Fruit fly (Drosophila melanogaster): ENCODE results near the gene Eig71Eh.
A peak's percentile ranks its signal among the peaks of the same experiment; 100 is the strongest.

The Eig71Eh gene

DNA sequence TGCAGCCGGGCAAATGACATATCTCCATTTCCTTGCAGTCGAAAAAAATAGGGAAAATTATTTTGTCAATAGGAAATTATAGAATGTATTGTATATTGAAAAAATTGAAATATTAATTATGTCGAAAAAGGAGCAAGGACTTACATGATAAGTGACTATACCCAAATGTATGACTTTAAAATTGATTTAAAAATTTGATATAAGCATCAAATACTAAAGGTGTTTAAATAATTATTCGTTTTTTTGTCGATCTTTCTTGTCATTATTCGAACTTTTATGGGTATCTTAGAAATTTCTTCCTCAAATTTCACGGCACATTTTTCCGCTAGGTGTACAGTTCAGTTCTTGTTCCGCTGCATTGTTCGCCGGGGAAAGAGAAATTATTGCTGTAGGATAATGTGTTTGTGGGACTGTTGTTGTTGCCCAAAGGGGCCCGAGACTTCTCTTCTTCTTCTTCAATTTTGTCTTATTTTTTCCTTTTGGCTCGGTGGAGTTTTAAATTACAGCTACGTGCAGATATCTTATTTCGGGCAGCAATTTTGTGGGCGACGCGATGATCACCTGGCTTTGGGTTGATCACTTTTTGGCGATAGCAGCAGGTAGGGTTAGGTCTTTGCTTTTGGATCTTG lies 41.2 kb upstream of the Eig71Eh start (continued):
- TF ChIP-seq CG4360 (GFP tag; IDR thresholded peaks at IDR 0.05) (peak; percentile 95), CG18262 (tag; optimal IDR thresholded peaks at IDR 0.05) (peak; percentile 83), Oli (tag; optimal IDR thresholded peaks at IDR 0.05) (peak; percentile 42), zfh1 (GFP tag; IDR thresholded peaks at IDR 0.05) (0 out of 3 replicates have a peak, but pooled peaks have one; percentile 21), gcm2 (GFP tag; optimal IDR thresholded peaks at IDR 0.05) (no peak), stc (GFP tag; IDR thresholded peaks at IDR 0.05) (no peak), CG18764 (GFP tag; optimal IDR thresholded peaks at IDR 0.05) (no peak), Hand (GFP tag; optimal IDR thresholded peaks at IDR 0.05) (no peak), CG17361 (GFP tag; IDR thresholded peaks at IDR 0.05) (peak; percentile 66; the same call in 2 of the 3 replicates), CG9609 (GFP tag; optimal IDR thresholded peaks at IDR 0.05) (no peak), zen (tag; optimal IDR thresholded peaks at IDR 0.05) (peak; percentile 73), Pdp1 (GFP tag; optimal IDR thresholded peaks at IDR 0.05) (no peak), CG13424 (tag; optimal IDR thresholded peaks at IDR 0.05) (peak; percentile 42), chm (GFP tag; IDR thresholded peaks at IDR 0.05) (no peak), Lim3 (GFP tag; IDR thresholded peaks at IDR 0.05) (no peak), dmrt11E (tag; optimal IDR thresholded peaks at IDR 0.05) (peak; percentile 96), CG2120 (GFP tag; optimal IDR thresholded peaks at IDR 0.05) (no peak), ken (GFP tag; IDR thresholded peaks at IDR 0.05) (no peak), CG7556 (GFP tag; optimal IDR thresholded peaks at IDR 0.05) (peak; percentile 72)

- no peak for TF ChIP-seq unpg (GFP tag; optimal IDR thresholded peaks at IDR 0.05)
- TF ChIP-seq CG14014 (GFP tag; IDR thresholded peaks at IDR 0.05), result no peak
- no peak for TF ChIP-seq CG33557 (GFP tag; optimal IDR thresholded peaks at IDR 0.05)
- peak; percentile 70 for TF ChIP-seq CG15479 (GFP tag; optimal IDR thresholded peaks at IDR 0.05)
- peak; percentile 2 for TF ChIP-seq Fer1 (GFP tag; optimal IDR thresholded peaks at IDR 0.05)
- TF ChIP-seq CG14441 (GFP tag; IDR thresholded peaks at IDR 0.05), result no peak
- TF ChIP-seq BEAF-32 (GFP tag; optimal IDR thresholded peaks at IDR 0.05), result no peak
- TF ChIP-seq CG11085 (GFP tag; IDR thresholded peaks at IDR 0.05), result no peak
- peak; percentile 76 for TF ChIP-seq CG2199 (GFP tag; IDR thresholded peaks at IDR 0.05)
- peak; percentile 8 for TF ChIP-seq D19A (tag; optimal IDR thresholded peaks at IDR 0.05)
- TF ChIP-seq CG10462 (GFP tag; optimal IDR thresholded peaks at IDR 0.05), result no peak
- peak in 1 of 3 experiments; percentile 9 for TF ChIP-seq Stat92E (GFP tag; optimal IDR thresholded peaks at IDR 0.05)
- no peak for TF ChIP-seq Oli (tag; optimal IDR thresholded peaks at IDR 0.05)
- peak in 1 of 2 experiments; percentile 54 for TF ChIP-seq Hr78 (GFP tag; optimal IDR thresholded peaks at IDR 0.05)
- TF ChIP-seq CG14860 (GFP tag; IDR thresholded peaks at IDR 0.05; ENCODE audit: partially characterized antibody), result no peak
- no peak for TF ChIP-seq PHDP (tag; optimal IDR thresholded peaks at IDR 0.05)
- no peak for TF ChIP-seq CG17359 (tag; optimal IDR thresholded peaks at IDR 0.05)
- no peak for TF ChIP-seq hkb (optimal IDR thresholded peaks at IDR 0.05)
- TF ChIP-seq hkb (GFP tag; IDR thresholded peaks at IDR 0.05), result 0 out of 2 replicates have a peak, but pooled peaks have one; percentile 14
- TF ChIP-seq CG4707 (GFP tag; optimal IDR thresholded peaks at IDR 0.05), result peak; percentile 1
- no peak for TF ChIP-seq Tbp (GFP tag; optimal IDR thresholded peaks at IDR 0.05)
- TF ChIP-seq dmrt99B (tag; optimal IDR thresholded peaks at IDR 0.05), result no peak
- peak; percentile 70 for TF ChIP-seq bbx (GFP tag; IDR thresholded peaks at IDR 0.05; ENCODE audit: partially characterized antibody)
- TF ChIP-seq CG3163 (GFP tag; optimal IDR thresholded peaks at IDR 0.05), result no peak
- TF ChIP-seq trem (tag; optimal IDR thresholded peaks at IDR 0.05), result no peak
- TF ChIP-seq CG31441 (GFP tag; IDR thresholded peaks at IDR 0.05), result no peak
- no peak for TF ChIP-seq CG12155 (GFP tag; optimal IDR thresholded peaks at IDR 0.05)
- no peak for TF ChIP-seq CG11398 (GFP tag; optimal IDR thresholded peaks at IDR 0.05)
- TF ChIP-seq gcm (GFP tag; optimal IDR thresholded peaks at IDR 0.05), result peak; percentile 8
- TF ChIP-seq CG5953 (GFP tag; IDR thresholded peaks at IDR 0.05), result no peak
Measured at dm6 chr3L:15699626-15700337, 40.5 kb upstream of the Eig71Eh start, which contains the start of gene comm2. Gene comm2, minus strand, starts transcription at chr3L:15699850.

Measured in whole organism, embryonic.